Worm (Caenorhabditis elegans) whole organism, dauer: ENCODE data around the gene cit-1.2.
"Not testable (repeated sequence)": the region's sequence is repeated elsewhere in the genome, so short reads cannot be mapped to it uniquely, and the experiment has no call there.

Source experiments
- unc-62 ChIP-seq: sonication (generic microtip); optimal IDR thresholded peaks from 2 replicates; lab custom pipeline; 2017; ENCODE audit warnings: missing biosample characterization, missing genetic modification reagents, missing genetic modification characterization

The cit-1.2 gene

DNA sequence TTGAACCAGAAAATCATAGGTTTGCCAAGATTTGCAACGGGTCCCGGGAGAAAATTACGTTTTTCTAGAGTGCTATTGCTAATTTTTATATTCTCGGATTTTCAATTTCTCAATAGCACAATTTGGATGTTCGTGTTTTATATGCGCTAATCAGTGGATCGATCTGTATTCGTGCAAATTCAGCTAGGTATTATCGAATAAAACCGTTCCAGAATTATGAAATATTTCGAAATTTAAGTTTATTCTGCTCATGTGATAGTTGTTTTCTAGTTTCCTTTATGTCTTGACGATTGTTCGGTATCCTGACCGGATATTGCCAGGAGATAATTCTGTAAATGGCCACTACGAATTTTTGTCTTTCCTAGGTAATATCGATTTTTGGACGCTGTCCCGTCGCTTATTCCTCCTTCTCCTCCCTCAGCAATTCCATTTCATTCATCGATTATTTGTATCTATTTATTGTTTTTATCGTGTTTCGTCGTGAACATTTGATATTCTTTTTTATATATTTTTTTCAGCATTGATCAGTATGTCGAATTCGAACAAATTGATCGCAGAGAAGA lies at the start of gene cit-1.2:
cit-1.2 (plus strand) TSS at position 513 of the 563 bp plus-strand sequence.
- no peak for TF ChIP-seq unc-62 (GFP tag; lab: Kevin White, UChicago)

DNA sequence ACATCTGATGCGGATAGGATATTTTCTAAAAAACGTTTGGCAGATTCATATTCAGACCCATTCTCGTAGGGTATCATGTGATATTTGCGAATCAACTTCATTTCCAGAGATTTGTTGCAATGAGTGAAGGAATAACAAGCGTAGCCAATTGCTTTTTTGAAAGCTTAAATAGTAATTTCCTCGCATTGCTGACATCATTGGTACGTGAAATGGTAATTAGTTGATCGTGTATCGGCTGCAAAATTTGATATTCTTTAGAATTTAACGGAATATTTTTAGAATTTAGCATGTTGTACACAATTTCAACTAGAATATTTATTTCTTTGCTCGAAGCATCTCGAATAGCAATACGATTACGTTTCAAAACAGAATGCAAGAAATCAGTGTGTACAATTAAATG lies 47.9 kb upstream of the cit-1.2 start, which contains the start of gene F54H12.4:
F54H12.4 (minus strand) TSS at position 101 of the 400 bp plus-strand sequence.
- not testable (repeated sequence) for TF ChIP-seq unc-62 (GFP tag; lab: Kevin White, UChicago)

DNA sequence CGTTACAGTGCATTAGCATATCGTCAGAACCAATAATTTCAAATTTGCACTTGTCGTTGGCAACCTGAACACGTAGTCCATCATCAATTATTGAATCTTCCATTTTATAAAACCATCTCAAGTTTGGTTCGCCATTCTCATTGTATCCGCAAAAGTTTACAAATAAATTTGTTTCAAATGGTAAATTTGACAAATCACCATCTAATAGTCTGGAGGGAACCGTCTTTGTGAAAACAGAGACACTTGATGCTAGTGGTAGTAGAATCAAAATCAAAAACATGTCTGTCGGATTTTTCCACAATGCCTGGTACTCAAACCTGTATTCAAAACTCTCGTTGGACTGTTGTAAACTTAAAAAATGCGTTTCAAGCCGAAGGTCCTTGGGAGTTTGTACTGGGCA lies 46.3 kb upstream of the cit-1.2 start, which contains the start of gene F54H12.2:
F54H12.2 (plus strand) TSS at position 301 of the 400 bp plus-strand sequence.
- TF ChIP-seq unc-62 (GFP tag; lab: Kevin White, UChicago): not testable (repeated sequence)

DNA sequence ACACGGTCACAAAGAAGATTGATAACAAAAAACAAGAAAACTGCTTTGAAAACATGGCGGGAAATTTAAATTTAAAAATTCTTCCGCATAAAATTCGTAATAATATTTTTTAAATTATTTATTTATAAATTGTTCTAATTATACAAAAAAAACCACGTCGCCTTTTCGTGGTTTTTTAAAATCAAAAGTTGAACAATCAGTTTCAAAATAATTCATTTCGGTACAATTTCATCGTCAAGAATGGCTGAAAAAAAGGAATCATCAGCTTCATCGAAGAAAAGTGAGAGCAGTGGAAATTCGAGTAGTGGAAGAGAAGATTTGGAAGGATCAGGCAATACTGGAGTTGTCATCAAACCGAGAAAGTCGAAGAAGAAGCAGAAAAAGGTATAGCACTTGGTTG lies 41.5 kb upstream of the cit-1.2 start, which contains the start of the genes F54H12.8 and F54H12.7:
F54H12.8 (minus strand) TSS at position 101 of the 400 bp plus-strand sequence.
F54H12.7 (plus strand) TSS at position 229 of the 400 bp plus-strand sequence.
- no peak for TF ChIP-seq unc-62 (GFP tag; lab: Kevin White, UChicago)

DNA sequence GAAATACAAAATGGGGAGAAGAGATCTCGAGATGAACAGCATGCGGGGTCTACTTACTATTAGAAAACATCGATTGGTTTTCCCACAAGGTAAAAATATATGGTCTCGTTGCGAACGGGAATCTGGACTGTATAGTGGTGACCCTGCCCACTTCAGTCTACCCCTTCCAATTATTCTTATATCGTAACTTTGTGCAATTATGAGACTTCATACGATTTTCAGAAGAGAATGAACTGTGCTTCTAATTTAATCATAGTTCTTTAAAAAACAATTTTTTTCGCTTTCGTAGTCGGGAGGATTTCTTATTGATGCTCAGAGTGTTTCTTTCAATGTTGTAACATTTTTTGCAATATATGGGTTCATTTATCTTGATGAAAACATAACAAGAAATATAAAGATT lies 38.5 kb upstream of the cit-1.2 start, which contains the start of gene F54H12.5:
F54H12.5 (minus strand) TSS at position 101 of the 400 bp plus-strand sequence.
- TF ChIP-seq unc-62 (GFP tag; lab: Kevin White, UChicago): no peak

DNA sequence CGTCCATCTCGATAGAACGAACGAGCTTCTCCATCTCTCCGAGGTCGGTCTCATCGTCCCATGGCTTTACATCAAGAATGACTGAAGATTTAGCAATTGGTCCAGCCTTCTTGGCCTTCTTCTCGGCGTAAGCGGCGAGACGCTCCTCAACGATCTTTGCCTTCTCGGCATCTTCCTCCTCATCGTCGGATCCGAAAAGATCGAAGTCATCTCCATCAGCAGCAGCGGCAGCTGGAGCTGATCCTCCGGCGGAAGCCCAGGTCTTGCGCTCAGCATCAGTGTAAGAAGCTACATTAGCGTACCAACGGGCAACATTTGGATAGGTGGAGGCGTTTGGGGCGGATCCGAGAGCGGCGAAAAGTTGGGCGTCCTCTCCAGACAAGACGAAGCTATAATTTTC lies 37.9 kb upstream of the cit-1.2 start:
- TF ChIP-seq unc-62 (GFP tag; lab: Kevin White, UChicago): no peak

DNA sequence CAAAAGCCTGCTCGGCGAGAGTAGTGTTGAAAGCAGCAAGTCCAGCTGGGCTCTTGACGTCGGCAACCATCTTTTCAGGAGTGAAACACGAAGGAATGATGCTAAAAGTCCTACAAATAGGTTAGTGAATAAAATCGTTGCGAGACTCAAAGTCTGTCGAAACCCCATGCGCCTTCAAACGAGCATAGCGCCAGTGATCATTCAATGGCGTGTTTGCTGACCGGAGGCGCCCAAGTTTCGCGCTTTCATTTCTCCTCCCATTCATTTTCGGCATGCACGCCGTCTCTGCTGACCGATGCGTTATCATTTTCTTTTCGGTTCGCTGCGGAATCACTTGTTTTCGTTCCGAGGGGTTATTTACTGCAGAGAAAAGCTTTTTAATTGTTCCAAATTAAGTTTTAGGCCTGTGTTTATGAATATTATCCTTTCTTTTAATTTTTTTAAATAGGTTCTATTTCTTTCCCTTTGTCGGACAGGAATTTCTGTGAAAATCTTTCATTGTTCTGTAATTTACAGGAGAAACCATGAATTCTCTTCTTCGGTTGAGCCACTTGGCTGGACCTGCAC lies 37.3 kb upstream of the cit-1.2 start, which contains the start of the genes eef-1B.1 and aco-2:
eef-1B.1 (minus strand) TSS at position 186 of the 567 bp plus-strand sequence.
aco-2 (plus strand) TSS at position 517 of the 567 bp plus-strand sequence.
- no peak for TF ChIP-seq unc-62 (GFP tag; lab: Kevin White, UChicago)

DNA sequence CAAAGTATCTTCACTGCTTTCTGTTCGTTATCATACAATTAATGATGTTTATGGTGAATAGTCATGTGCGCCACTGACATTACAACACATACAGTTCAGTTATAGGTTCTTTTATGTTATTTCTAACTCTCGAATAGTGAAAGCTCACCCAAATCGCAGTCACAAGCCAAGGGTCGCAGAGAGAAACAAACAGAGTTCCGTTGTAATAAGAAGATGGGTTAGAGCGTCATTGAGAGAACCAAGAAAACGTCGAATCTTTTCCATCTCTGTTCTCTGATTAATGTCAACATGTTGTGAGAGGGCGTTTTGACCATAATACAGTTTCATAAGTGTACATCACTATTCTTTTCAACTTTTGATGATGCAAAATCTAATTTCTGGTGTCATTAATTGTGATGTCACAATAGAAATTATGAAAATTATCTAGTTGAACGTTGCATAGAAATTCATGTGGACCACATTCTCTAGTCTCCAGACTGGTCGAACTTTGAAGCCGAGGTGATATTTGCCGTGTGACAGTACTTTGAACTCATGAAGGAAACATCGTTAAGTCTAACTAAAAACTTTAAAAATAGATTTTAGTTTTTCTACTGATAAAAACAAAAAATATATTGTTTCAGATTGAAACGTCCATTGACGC lies 36.5 kb upstream of the cit-1.2 start:
- no peak for TF ChIP-seq unc-62 (GFP tag; lab: Kevin White, UChicago)

DNA sequence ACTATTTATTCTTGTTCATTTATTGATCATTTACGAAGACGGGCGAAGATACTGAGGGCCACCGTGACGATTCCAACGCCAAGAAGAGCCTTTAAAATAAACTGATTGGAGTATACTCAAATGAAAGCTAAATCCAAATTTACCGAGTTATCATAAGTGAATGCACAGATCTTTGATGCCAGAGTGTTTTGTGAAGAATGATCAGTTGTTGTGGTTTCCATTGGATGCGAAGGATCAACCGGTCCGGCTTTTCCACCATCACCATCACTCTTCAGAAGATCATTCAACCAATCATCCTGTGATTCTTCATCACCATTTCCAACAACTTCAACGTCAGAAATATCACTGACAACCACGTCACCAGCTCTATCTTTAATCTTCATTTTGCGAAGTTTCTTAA lies 33.3 kb upstream of the cit-1.2 start:
- TF ChIP-seq unc-62 (GFP tag; lab: Kevin White, UChicago): no peak

DNA sequence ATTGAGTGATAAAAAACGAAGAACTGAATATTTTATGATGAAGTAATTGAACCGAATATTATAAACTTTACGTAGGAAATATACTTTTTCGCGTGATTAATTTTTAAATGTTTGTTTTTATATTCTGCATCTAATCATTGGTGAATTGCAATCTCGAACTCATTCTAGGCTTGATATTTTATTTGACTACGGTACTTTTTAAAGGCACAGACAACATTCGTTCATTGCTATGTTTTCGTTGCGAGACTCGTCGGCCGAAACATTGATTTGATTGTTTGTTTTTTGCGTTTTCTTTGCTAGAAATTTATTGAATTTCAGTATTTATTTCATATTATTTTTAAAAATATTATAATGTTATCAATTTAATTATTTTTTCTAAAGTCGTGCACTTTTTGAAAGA lies 32.8 kb upstream of the cit-1.2 start, which contains the start of gene C06G4.4:
C06G4.4 (minus strand) TSS at position 36 of the 400 bp plus-strand sequence.
- TF ChIP-seq unc-62 (GFP tag; lab: Kevin White, UChicago): no peak

DNA sequence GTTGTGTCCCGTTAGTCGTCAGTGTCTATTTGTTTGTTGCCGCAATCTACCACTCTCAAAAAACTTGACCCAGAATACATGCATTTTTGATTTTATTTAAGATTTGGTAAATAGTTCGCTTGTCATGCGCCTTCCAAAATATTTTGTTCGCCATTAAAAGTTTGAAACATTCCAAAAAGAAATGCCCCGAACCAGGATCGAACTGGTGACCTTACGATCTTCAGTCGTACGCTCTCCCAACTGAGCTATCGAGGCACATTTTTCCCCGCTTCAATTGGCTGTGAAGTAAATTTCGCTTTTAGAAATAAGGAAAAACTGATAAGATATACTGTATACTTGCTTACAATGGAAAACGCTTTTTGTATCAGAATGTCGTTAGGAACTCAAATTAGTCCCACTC lies 32.3 kb upstream of the cit-1.2 start:
- TF ChIP-seq unc-62 (GFP tag; lab: Kevin White, UChicago): no peak

DNA sequence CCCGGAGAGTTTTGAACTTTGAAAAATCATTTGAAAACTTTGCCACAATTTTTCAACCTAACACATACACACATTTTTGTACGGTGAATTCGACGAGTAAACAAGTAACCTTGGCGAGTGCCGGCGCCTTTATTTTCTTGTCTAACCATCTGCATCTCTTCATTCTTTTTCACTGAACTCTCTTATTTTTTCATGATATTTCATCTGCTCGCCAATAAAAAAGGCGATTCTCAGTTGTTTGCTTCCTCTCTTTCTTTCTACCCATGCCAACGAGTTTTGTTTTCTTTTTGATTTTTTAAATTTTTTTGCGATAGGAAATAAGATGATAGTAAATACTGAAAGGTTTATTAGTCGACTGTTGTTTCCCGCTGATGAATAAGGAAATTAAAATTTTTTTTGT lies 31.8 kb upstream of the cit-1.2 start:
- no peak for TF ChIP-seq unc-62 (GFP tag; lab: Kevin White, UChicago)

DNA sequence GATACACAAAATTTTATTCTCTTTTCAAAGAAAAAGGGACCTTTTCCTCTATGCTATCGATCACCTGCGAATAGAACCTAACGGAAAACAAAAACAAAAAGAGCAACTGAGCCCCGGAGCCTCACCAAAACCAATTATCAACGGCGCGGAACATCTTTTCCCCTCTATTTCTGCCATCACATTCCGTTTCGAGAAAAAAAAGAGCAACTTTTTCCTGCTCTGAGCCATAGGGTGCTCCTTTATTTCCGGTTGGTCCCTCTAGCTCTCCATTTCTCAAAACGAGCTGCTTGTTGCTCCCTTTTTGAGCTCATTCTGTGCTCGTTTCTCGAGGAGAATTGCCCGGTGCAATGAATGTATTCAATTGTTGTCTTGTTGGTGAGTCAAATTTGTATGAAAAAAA lies 30.9 kb upstream of the cit-1.2 start, which contains the start of gene clp-1:
clp-1 (plus strand) TSS at position 301 of the 400 bp plus-strand sequence.
- TF ChIP-seq unc-62 (GFP tag; lab: Kevin White, UChicago): no peak

DNA sequence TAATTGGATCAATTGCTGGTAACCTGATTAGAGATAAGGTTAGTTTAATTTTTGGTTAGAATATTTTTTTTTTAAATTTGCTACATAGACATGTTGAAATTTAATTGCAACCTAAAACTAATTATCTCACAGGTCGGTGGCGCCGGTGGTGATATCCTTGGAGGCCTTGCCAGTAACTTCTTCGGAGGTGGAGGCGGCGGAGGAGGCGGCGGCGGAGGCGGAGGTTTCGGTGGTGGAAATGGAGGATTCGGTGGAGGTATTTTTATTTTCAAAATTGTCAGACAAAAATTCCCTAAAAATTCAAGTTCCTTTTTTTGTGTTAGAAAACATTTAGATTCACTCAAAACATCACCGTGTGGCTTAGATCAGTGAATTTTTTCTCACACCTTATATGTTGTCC lies 29.3 kb upstream of the cit-1.2 start:
- TF ChIP-seq unc-62 (GFP tag; lab: Kevin White, UChicago): no peak

DNA sequence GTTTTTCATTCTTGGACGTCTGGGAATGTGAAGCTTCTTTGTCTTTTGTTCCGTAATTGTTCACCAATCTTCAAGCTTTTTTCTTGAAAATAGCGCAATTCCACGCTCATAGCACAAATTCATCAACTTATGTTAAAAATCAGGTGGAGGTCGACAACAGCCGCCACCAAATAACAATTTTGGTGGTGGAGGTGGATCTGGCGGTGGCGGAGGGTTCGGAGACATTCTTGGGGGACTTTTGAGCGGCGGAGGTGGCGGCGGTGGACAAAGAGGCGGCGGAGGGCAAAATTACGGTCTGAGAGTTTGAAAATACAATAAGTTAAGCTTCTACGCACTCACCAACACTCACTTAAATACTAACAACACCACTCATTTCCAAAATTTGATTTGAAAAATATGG lies 28.6 kb upstream of the cit-1.2 start:
- TF ChIP-seq unc-62 (GFP tag; lab: Kevin White, UChicago): no peak

DNA sequence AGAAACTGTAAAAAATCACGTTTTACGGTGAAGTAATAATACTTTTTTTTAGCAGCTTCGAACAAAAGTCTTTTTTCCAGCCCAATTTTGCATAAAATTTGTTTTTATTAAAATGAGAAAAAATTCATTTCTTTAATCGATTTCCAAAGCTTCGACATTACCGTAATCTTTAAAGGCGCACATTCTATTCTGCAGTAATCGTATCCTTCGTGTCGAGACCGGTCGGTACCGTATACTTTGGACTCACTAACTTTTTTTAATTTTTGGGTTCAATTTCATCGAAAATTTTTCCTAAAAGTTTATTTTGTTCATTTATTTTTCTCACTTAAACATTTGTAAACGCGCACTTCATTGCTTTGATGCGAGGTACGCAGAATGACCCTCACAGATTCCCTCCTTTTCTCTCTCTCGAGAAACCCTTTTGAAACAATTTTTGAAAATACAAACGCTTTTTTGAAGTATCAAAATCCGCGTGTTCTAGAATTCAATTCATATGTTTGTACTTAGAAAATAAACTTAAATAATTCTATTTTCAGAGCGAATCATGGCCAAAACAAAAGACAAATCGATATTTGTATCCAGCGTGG lies 23.9 kb upstream of the cit-1.2 start, which contains the start of gene hrpk-2:
hrpk-2 (plus strand) TSS at position 537 of the 587 bp plus-strand sequence.
- TF ChIP-seq unc-62 (GFP tag; lab: Kevin White, UChicago): no peak
